Fruit fly (Drosophila melanogaster) whole organism, pupa: ENCODE measurements around the gene CG9525.

Experiments
- CG10348 ChIP-seq: fragments of 200-800 bp; sonication (Bioruptor generic); IDR thresholded peaks from 2 replicates; pipeline ENCODE4 v1.3.6; 2022; ENCODE audit warnings: missing biosample characterization, missing genetic modification characterization
- CG12605 ChIP-seq: fragments of 200-800 bp; sonication (Bioruptor generic); IDR thresholded peaks from 2 replicates; pipeline ENCODE4 v1.3.6; 2022; ENCODE audit warnings: missing biosample characterization, missing genetic modification characterization
- CG13204 ChIP-seq: fragments of 200-800 bp; sonication (Bioruptor generic); optimal IDR thresholded peaks from 2 replicates; lab custom pipeline; 2018; ENCODE audit warnings: missing biosample characterization, mild to moderate bottlenecking, missing genetic modification characterization, moderate library complexity
- CG14655 ChIP-seq: fragments of 200-800 bp; sonication (Bioruptor generic); optimal IDR thresholded peaks from 3 replicates; lab custom pipeline; 2017; ENCODE audit warnings: mild to moderate bottlenecking, missing biosample characterization, missing genetic modification reagents, missing genetic modification characterization
- CG15710 ChIP-seq: fragments of 200-800 bp; sonication (Bioruptor generic); optimal IDR thresholded peaks from 2 replicates; lab custom pipeline; 2018; ENCODE audit warnings: missing biosample characterization, mild to moderate bottlenecking, missing genetic modification characterization, moderate library complexity
- CG17806 ChIP-seq: fragments of 200-800 bp; sonication (Bioruptor generic); optimal IDR thresholded peaks from 2 replicates; lab custom pipeline; 2018; ENCODE audit warnings: missing biosample characterization, mild to moderate bottlenecking, missing genetic modification characterization, moderate library complexity
- CG32121 ChIP-seq: fragments of 200-800 bp; sonication (Bioruptor generic); IDR thresholded peaks from 2 replicates; pipeline ENCODE4 v1.3.6; 2022; ENCODE audit warnings: missing biosample characterization, missing genetic modification characterization
- CG34367 ChIP-seq: fragments of 200-800 bp; sonication (Bioruptor generic); optimal IDR thresholded peaks from 2 replicates; lab custom pipeline; 2018; ENCODE audit warnings: missing biosample characterization, mild to moderate bottlenecking, missing genetic modification characterization
- CG4496 ChIP-seq: fragments of 200-800 bp; sonication (Bioruptor generic); IDR thresholded peaks from 3 replicates; pipeline ENCODE4 v1.3.6; 2022; ENCODE audit warnings: missing biosample characterization, missing genetic modification characterization
- CG8159 ChIP-seq: fragments of 200-800 bp; sonication (Bioruptor generic); optimal IDR thresholded peaks from 3 replicates; lab custom pipeline; 2018; ENCODE audit warnings: missing biosample characterization, mild to moderate bottlenecking, missing genetic modification characterization, moderate library complexity
- CG8301 ChIP-seq: fragments of 200-800 bp; sonication (Bioruptor generic); optimal IDR thresholded peaks from 2 replicates; lab custom pipeline; 2018; ENCODE audit warnings: missing biosample characterization, mild to moderate bottlenecking, missing genetic modification characterization
- CG9948 ChIP-seq: fragments of 200-800 bp; sonication (Bioruptor generic); optimal IDR thresholded peaks from 2 replicates; lab custom pipeline; 2018; ENCODE audit warnings: missing biosample characterization, mild to moderate bottlenecking, missing genetic modification characterization, moderate library complexity
- D1 ChIP-seq: fragments of 200-800 bp; sonication (Bioruptor generic); optimal IDR thresholded peaks from 2 replicates; lab custom pipeline; 2018; ENCODE audit warnings: missing biosample characterization, mild to moderate bottlenecking, missing genetic modification characterization, moderate library complexity
- EcR ChIP-seq: fragments of 200-800 bp; sonication (Bioruptor generic); optimal IDR thresholded peaks from 3 replicates; lab custom pipeline; 2019; ENCODE audit warnings: missing biosample characterization, missing genetic modification characterization, mild to moderate bottlenecking, moderate library complexity, missing genetic modification reagents
- Ets98B ChIP-seq: fragments of 200-800 bp; sonication (Bioruptor generic); IDR thresholded peaks from 2 replicates; pipeline ENCODE4 v1.3.6; 2022; ENCODE audit warnings: missing biosample characterization, missing genetic modification characterization
- Pif1A ChIP-seq: fragments of 200-800 bp; sonication (Bioruptor generic); optimal IDR thresholded peaks from 3 replicates; lab custom pipeline; 2016; ENCODE audit warnings: missing biosample characterization, missing genetic modification characterization
- Pif1B ChIP-seq: fragments of 200-800 bp; sonication (Bioruptor generic); optimal IDR thresholded peaks from 3 replicates; lab custom pipeline; 2016; ENCODE audit warnings: missing biosample characterization, missing genetic modification characterization
- Snoo ChIP-seq: fragments of 200-800 bp; sonication (Bioruptor generic); optimal IDR thresholded peaks from 3 replicates; lab custom pipeline; 2017; ENCODE audit warnings: missing biosample characterization, mild to moderate bottlenecking, missing genetic modification characterization, inconsistent platforms
- fd96Ca ChIP-seq: fragments of 200-800 bp; sonication (Bioruptor generic); IDR thresholded peaks from 3 replicates; pipeline ENCODE4 v1.3.6; 2022; ENCODE audit warnings: missing biosample characterization, missing genetic modification characterization
- gl ChIP-seq: fragments of 200-800 bp; sonication (Bioruptor generic); optimal IDR thresholded peaks from 2 replicates; lab custom pipeline; 2018; ENCODE audit warnings: missing biosample characterization, mild to moderate bottlenecking, missing genetic modification characterization
- rn ChIP-seq: fragments of 200-800 bp; sonication (Bioruptor generic); IDR thresholded peaks from 2 replicates; pipeline ENCODE4 v1.3.6; 2022; ENCODE audit warnings: missing biosample characterization, missing genetic modification characterization

Gene CG9525

DNA sequence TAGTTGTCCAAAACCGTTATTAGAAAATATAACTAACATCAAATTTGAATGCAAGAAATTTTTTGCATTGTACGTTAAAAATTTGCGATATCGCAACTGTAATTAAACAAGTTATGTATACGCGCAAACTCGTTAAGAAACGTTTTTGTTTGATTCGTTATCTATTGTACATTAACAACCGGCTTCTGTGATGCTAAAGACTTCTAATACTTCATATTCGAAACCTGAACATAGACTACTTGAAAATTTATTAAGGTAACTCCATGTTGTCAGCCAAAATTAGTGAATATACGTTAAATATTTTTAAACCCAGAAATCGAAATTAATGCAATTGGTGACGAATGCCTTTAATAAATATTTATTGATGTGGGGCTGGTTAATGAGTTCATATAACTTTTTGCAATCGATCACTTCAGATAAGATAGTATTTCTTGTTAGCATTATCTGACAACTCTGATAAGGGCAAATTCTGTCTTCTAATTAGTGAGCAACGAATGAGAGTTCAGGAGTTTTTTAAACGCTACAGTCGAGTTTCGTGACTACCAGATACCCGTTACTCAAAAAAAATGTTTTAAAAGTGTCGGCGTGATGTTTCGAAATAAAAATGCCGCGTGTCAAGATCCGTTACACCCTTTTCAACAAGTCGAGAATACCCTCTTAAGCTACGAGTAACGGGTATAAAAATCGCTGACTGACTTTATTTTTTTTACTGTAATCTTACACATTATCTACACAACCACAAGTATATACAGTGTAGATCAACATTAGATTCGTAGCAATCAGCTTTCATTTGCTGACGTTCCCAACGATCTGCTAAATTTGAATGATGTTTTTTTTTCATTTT is 9.7 kb downstream of the CG9525 start:
- TF ChIP-seq D1: peak; percentile 75
- TF ChIP-seq Pif1B (GFP tag; lab: Kevin White, UChicago): peak; percentile 23
- TF ChIP-seq CG15710 (tag; lab: Kevin White, UChicago): peak; percentile 40
- TF ChIP-seq CG10348 (GFP tag; lab: Robert Waterston, UW): no peak
- TF ChIP-seq EcR (GFP tag; lab: Kevin White, UChicago): peak; percentile 29
- no peak for TF ChIP-seq gl (tag; lab: Kevin White, UChicago)
- peak; percentile 52 for TF ChIP-seq CG8301 (tag; lab: Kevin White, UChicago)
- peak; percentile 74 for TF ChIP-seq CG32121 (GFP tag; lab: Robert Waterston, UW)
- TF ChIP-seq CG8159: peak; percentile 36
- peak; percentile 60 for TF ChIP-seq CG14655 (GFP tag; lab: Kevin White, UChicago)
- peak; percentile 41 for TF ChIP-seq CG17806 (tag; lab: Kevin White, UChicago)
- TF ChIP-seq CG12605 (GFP tag; lab: Robert Waterston, UW): peak; percentile 67
- peak; percentile 60 for TF ChIP-seq Pif1A (GFP tag; lab: Kevin White, UChicago)
- no peak; the same call in 1 of the 3 replicates for TF ChIP-seq fd96Ca (GFP tag; lab: Robert Waterston, UW)
- TF ChIP-seq CG4496 (GFP tag; lab: Robert Waterston, UW): peak; percentile 78
- peak; percentile 17 for TF ChIP-seq CG9948 (tag; lab: Kevin White, UChicago)
- no peak for TF ChIP-seq rn (GFP tag; lab: Robert Waterston, UW)
- TF ChIP-seq Ets98B: peak; percentile 79
- no peak for TF ChIP-seq CG13204 (GFP tag; lab: Kevin White, UChicago)

- TF ChIP-seq Snoo: peak; percentile 97
- TF ChIP-seq CG10348 (GFP tag; lab: Robert Waterston, UW): peak; percentile 88; the same call in 1 of the 2 replicates
- TF ChIP-seq Pif1B (GFP tag; lab: Kevin White, UChicago): peak; percentile 93
- peak; percentile 88 for TF ChIP-seq Ets98B
- peak; percentile 96 for TF ChIP-seq CG32121 (GFP tag; lab: Robert Waterston, UW)
- no peak for TF ChIP-seq fd96Ca (GFP tag; lab: Robert Waterston, UW)
- TF ChIP-seq CG8159: peak; percentile 100
- peak; percentile 93 for TF ChIP-seq CG4496 (GFP tag; lab: Robert Waterston, UW)
- TF ChIP-seq CG15710 (tag; lab: Kevin White, UChicago): peak; percentile 100
- TF ChIP-seq CG13204 (GFP tag; lab: Kevin White, UChicago): peak; percentile 92
- peak; percentile 87 for TF ChIP-seq Pif1A (GFP tag; lab: Kevin White, UChicago)
- TF ChIP-seq D1: peak; percentile 100
- TF ChIP-seq CG17806 (tag; lab: Kevin White, UChicago): peak; percentile 99
- peak; percentile 100 for TF ChIP-seq CG9948 (tag; lab: Kevin White, UChicago)
- peak; percentile 99 for TF ChIP-seq CG14655 (GFP tag; lab: Kevin White, UChicago)
- TF ChIP-seq CG12605 (GFP tag; lab: Robert Waterston, UW): peak; percentile 95
- TF ChIP-seq CG34367 (tag; lab: Kevin White, UChicago): peak; percentile 98
- TF ChIP-seq gl (tag; lab: Kevin White, UChicago): peak; percentile 92
- peak; percentile 94 for TF ChIP-seq rn (GFP tag; lab: Robert Waterston, UW)
- peak; percentile 99 for TF ChIP-seq CG8301 (tag; lab: Kevin White, UChicago)
- TF ChIP-seq EcR (GFP tag; lab: Kevin White, UChicago): peak; percentile 72
These were observed 10.8 kb downstream of the CG9525 start, which contains the start of gene C1GalTA for dm6 chr2L:8951184-8951934. Gene C1GalTA (minus strand): TSS chr2L:8951216.

dm6 chr2L:8949919-8950722 is 12.0 kb downstream of the CG9525 start:
- TF ChIP-seq CG9948 (tag; lab: Kevin White, UChicago): peak; percentile 75
- no peak for TF ChIP-seq fd96Ca (GFP tag; lab: Robert Waterston, UW)
- peak; percentile 67 for TF ChIP-seq EcR (GFP tag; lab: Kevin White, UChicago)
- TF ChIP-seq CG12605 (GFP tag; lab: Robert Waterston, UW): peak; percentile 41; the same call in 1 of the 2 replicates
- no peak for TF ChIP-seq gl (tag; lab: Kevin White, UChicago)
- no peak for TF ChIP-seq rn (GFP tag; lab: Robert Waterston, UW)
- TF ChIP-seq Pif1B (GFP tag; lab: Kevin White, UChicago): peak; percentile 50
- peak; percentile 64 for TF ChIP-seq Snoo
- TF ChIP-seq CG4496 (GFP tag; lab: Robert Waterston, UW): 0 out of 3 replicates have a peak, but pooled peaks have one; percentile 51
- peak; percentile 51 for TF ChIP-seq D1
- no peak for TF ChIP-seq CG32121 (GFP tag; lab: Robert Waterston, UW)
- no peak for TF ChIP-seq CG13204 (GFP tag; lab: Kevin White, UChicago)
- peak; percentile 62 for TF ChIP-seq CG15710 (tag; lab: Kevin White, UChicago)
- TF ChIP-seq CG34367 (tag; lab: Kevin White, UChicago): peak; percentile 20
- TF ChIP-seq CG8159: peak; percentile 80
- peak; percentile 73 for TF ChIP-seq CG14655 (GFP tag; lab: Kevin White, UChicago)
- TF ChIP-seq Pif1A (GFP tag; lab: Kevin White, UChicago): peak; percentile 65
- TF ChIP-seq CG10348 (GFP tag; lab: Robert Waterston, UW): no peak
- TF ChIP-seq CG8301 (tag; lab: Kevin White, UChicago): peak; percentile 26
- peak; percentile 62 for TF ChIP-seq CG17806 (tag; lab: Kevin White, UChicago)
- TF ChIP-seq Ets98B: peak; percentile 27; the same call in 1 of the 2 replicates
